Worm (Caenorhabditis elegans) whole organism, L2 larva: ENCODE measurements around the gene Y51H7C.12.

Source experiments
- ZK546.5 ChIP-seq: sonication (generic microtip); optimal IDR thresholded peaks from 2 replicates; lab custom pipeline; 2017; ENCODE audit warnings: missing biosample characterization, missing genetic modification characterization
- alr-1 ChIP-seq: fragments of 150-350 bp; optimal IDR thresholded peaks from 2 replicates; lab custom pipeline; 2014; ENCODE audit warnings: missing biosample characterization, missing genetic modification characterization
- aly-2 ChIP-seq: fragments of 150-350 bp; optimal IDR thresholded peaks from 2 replicates; lab custom pipeline; 2014; ENCODE audit warnings: missing biosample characterization, missing genetic modification characterization
- ceh-82 ChIP-seq: fragments of 150-350 bp; optimal IDR thresholded peaks from 2 replicates; lab custom pipeline; 2014; ENCODE audit warnings: missing biosample characterization, missing genetic modification characterization
- gmeb-1 ChIP-seq: fragments of 150-350 bp; optimal IDR thresholded peaks from 2 replicates; lab custom pipeline; 2014; ENCODE audit warnings: missing biosample characterization, missing genetic modification characterization
- nhr-11 ChIP-seq: fragments of 150-350 bp; optimal IDR thresholded peaks from 2 replicates; lab custom pipeline; 2014; ENCODE audit warnings: missing biosample characterization, missing genetic modification characterization
- nhr-12 ChIP-seq: fragments of 150-350 bp; optimal IDR thresholded peaks from 2 replicates; lab custom pipeline; 2014; ENCODE audit warnings: missing biosample characterization, missing genetic modification characterization
- nhr-129 ChIP-seq: fragments of 150-350 bp; optimal IDR thresholded peaks from 2 replicates; lab custom pipeline; 2014; ENCODE audit warnings: missing biosample characterization, missing genetic modification characterization
- skn-1 ChIP-seq: sonication (generic microtip); optimal IDR thresholded peaks from 2 replicates; lab custom pipeline; 2017; ENCODE audit warnings: missing biosample characterization, missing genetic modification characterization
- zag-1 ChIP-seq: fragments of 150-350 bp; optimal IDR thresholded peaks from 2 replicates; lab custom pipeline; 2014; ENCODE audit warnings: missing biosample characterization, missing genetic modification characterization
- ztf-11 ChIP-seq: sonication (generic microtip); optimal IDR thresholded peaks from 2 replicates; lab custom pipeline; 2017; ENCODE audit warnings: missing biosample characterization, missing genetic modification characterization
- ztf-4 ChIP-seq: fragments of 150-350 bp; optimal IDR thresholded peaks from 2 replicates; lab custom pipeline; 2014; ENCODE audit warnings: missing biosample characterization, missing genetic modification characterization

ce11 chrII:1419994-1420393 is 26.6 kb downstream of the Y51H7C.12 start:
- no peak for TF ChIP-seq skn-1
- TF ChIP-seq zag-1 (tag; lab: Kevin White, UChicago) = no peak
- TF ChIP-seq ztf-11 (tag; lab: Kevin White, UChicago) = no peak
- TF ChIP-seq ztf-4 = no peak
- TF ChIP-seq nhr-11 (tag; lab: Kevin White, UChicago) = no peak
- TF ChIP-seq ZK546.5 (tag; lab: Kevin White, UChicago) = no peak
- no peak for TF ChIP-seq alr-1 (tag; lab: Kevin White, UChicago)
- no peak for TF ChIP-seq nhr-12 (tag; lab: Kevin White, UChicago)
- TF ChIP-seq ceh-82 (tag; lab: Kevin White, UChicago) = no peak
- TF ChIP-seq aly-2 (tag; lab: Kevin White, UChicago) = no peak
- TF ChIP-seq gmeb-1 (tag; lab: Kevin White, UChicago) = no peak
- no peak for TF ChIP-seq nhr-129 (tag; lab: Kevin White, UChicago)
